ENCODE assay signal across 1 fruit fly cellular context in genomic region chrX:4679813-4680381, dm6.
TF ChIP-seq lines count a peak whose summit lies in the region.

No protein-coding gene starts in this region.

TF ChIP-seq in whole organism, embryonic, 481 proteins besides CTCF, POLR2A, EP300 and RAD21 (continued from another document):
- peak; percentile 51; the same call in 1 of the 2 replicates for TF ChIP-seq CG9932 (GFP tag; IDR thresholded peaks at IDR 0.05; lab: Robert Waterston, UW)
- TF ChIP-seq jigr1 (GFP tag; IDR thresholded peaks at IDR 0.05; lab: Robert Waterston, UW): no peak
- TF ChIP-seq CG5180 (GFP tag; optimal IDR thresholded peaks at IDR 0.05; lab: Kevin White, UChicago): peak; percentile 10
- TF ChIP-seq CG34224 (GFP tag; IDR thresholded peaks at IDR 0.05; lab: Robert Waterston, UW; ENCODE audit: partially characterized antibody): no peak
- TF ChIP-seq CG10565 (GFP tag; optimal IDR thresholded peaks at IDR 0.05; lab: Kevin White, UChicago): no peak
- no peak for TF ChIP-seq lbe (GFP tag; optimal IDR thresholded peaks at IDR 0.05; lab: Kevin White, UChicago)
- TF ChIP-seq nerfin-1 (tag; optimal IDR thresholded peaks at IDR 0.05; lab: Kevin White, UChicago): peak; percentile 33
- no peak for TF ChIP-seq CG12104 (GFP tag; optimal IDR thresholded peaks at IDR 0.05; lab: Kevin White, UChicago)
- no peak for TF ChIP-seq CG8478 (optimal IDR thresholded peaks at IDR 0.05; lab: Kevin White, UChicago)
- TF ChIP-seq CG15479 (GFP tag; optimal IDR thresholded peaks at IDR 0.05; lab: Kevin White, UChicago): no peak
- no peak for TF ChIP-seq ftz-f1 (GFP tag; optimal IDR thresholded peaks at IDR 0.05; lab: Kevin White, UChicago)
- TF ChIP-seq CkIIα-i1 (GFP tag; IDR thresholded peaks at IDR 0.05; lab: Robert Waterston, UW): no peak
- TF ChIP-seq chinmo (GFP tag; IDR thresholded peaks at IDR 0.05; lab: Robert Waterston, UW; ENCODE audit: partially characterized antibody): no peak
- no peak for TF ChIP-seq CG4617 (GFP tag; optimal IDR thresholded peaks at IDR 0.05; lab: Kevin White, UChicago; ENCODE audit: borderline replicate concordance)
- peak; percentile 45 for TF ChIP-seq bab2 (GFP tag; optimal IDR thresholded peaks at IDR 0.05; lab: Kevin White, UChicago)
- TF ChIP-seq CG15011 (GFP tag; optimal IDR thresholded peaks at IDR 0.05; lab: Kevin White, UChicago): peak; percentile 28
- no peak for TF ChIP-seq sim (GFP tag; IDR thresholded peaks at IDR 0.05; lab: Robert Waterston, UW)
- TF ChIP-seq CG15269 (tag; optimal IDR thresholded peaks at IDR 0.05; lab: Kevin White, UChicago): peak; percentile 63
- TF ChIP-seq gsb (GFP tag; IDR thresholded peaks at IDR 0.05; lab: Robert Waterston, UW): no peak
- peak; percentile 78 for TF ChIP-seq gem (tag; optimal IDR thresholded peaks at IDR 0.05; lab: Kevin White, UChicago)
- TF ChIP-seq CG11504 (tag; optimal IDR thresholded peaks at IDR 0.05; lab: Kevin White, UChicago): peak; percentile 63
- TF ChIP-seq CG2202 (tag; optimal IDR thresholded peaks at IDR 0.05; lab: Kevin White, UChicago): no peak
- peak; percentile 55; the same call in 1 of the 2 replicates for TF ChIP-seq CG31441 (GFP tag; IDR thresholded peaks at IDR 0.05; lab: Robert Waterston, UW)
- TF ChIP-seq toy (GFP tag; IDR thresholded peaks at IDR 0.05; lab: Robert Waterston, UW): no peak
- no peak for TF ChIP-seq CG10431 (GFP tag; optimal IDR thresholded peaks at IDR 0.05; lab: Kevin White, UChicago)
- peak; percentile 72 for TF ChIP-seq CG32532 (GFP tag; IDR thresholded peaks at IDR 0.05; lab: Robert Waterston, UW)
- no peak for TF ChIP-seq pfk (GFP tag; optimal IDR thresholded peaks at IDR 0.05; lab: Kevin White, UChicago)
